Worm (Caenorhabditis elegans) whole organism, L1 larva: ENCODE data around the gene F16B3.3.

ENCODE experiments used
- C16A3.4 ChIP-seq: fragments of 150-350 bp; optimal IDR thresholded peaks from 2 replicates; lab custom pipeline; 2014; ENCODE audit warnings: missing biosample characterization, missing genetic modification characterization
- Y116A8C.19 ChIP-seq: sonication (generic microtip); optimal IDR thresholded peaks from 2 replicates; lab custom pipeline; 2016; ENCODE audit warnings: missing compliant biosample characterization, missing genetic modification characterization, borderline replicate concordance
- blmp-1 ChIP-seq: fragments of 150-350 bp; optimal IDR thresholded peaks from 2 replicates; lab custom pipeline; 2014; ENCODE audit warnings: missing biosample characterization, missing genetic modification characterization
- ceh-63 ChIP-seq: fragments of 200-800 bp; sonication (Bioruptor generic); optimal IDR thresholded peaks from 2 replicates; lab custom pipeline; 2018; ENCODE audit warnings: mild to moderate bottlenecking, missing genetic modification characterization, missing compliant biosample characterization
- ceh-8 ChIP-seq: fragments of 200-800 bp; sonication (Bioruptor generic); optimal IDR thresholded peaks from 2 replicates; lab custom pipeline; 2018; ENCODE audit warnings: mild to moderate bottlenecking, missing genetic modification characterization, moderate library complexity, missing compliant biosample characterization
- ceh-82 ChIP-seq, 3 experiments: fragments of 150-350 bp in 1 of 3; sonication (generic microtip) in 2 of 3; optimal IDR thresholded peaks; 2 replicates each; lab custom pipeline; 2014 to 2017; ENCODE audit warnings: missing biosample characterization in 3 of 3, missing genetic modification characterization in 3 of 3
- ceh-90 ChIP-seq: sonication (generic microtip); optimal IDR thresholded peaks from 2 replicates; lab custom pipeline; 2016; ENCODE audit warnings: missing genetic modification characterization, missing compliant biosample characterization
- dpl-1 ChIP-seq, 3 experiments: fragments of 150-350 bp in 2 of 3; sonication (generic microtip) in 1 of 3; optimal IDR thresholded peaks; 2 replicates each; lab custom pipeline; 2014 to 2017; ENCODE audit warnings: missing biosample characterization in 3 of 3, missing genetic modification characterization in 3 of 3, missing genetic modification reagents in 3 of 3
- efl-1 ChIP-seq, 4 experiments: fragments of 150-350 bp; optimal IDR thresholded peaks in 3 of 4; peaks in 1 of 4; 1 replicate in 1 of 4; 2 replicates in 3 of 4; lab custom pipeline; 2014; ENCODE audit warnings: missing biosample characterization in 2 of 4, missing genetic modification characterization in 2 of 4, missing genetic modification reagents in 2 of 4
- elt-3 ChIP-seq, 6 experiments: fragments of 150-350 bp in 1 of 6; sonication (generic microtip); optimal IDR thresholded peaks; 2 replicates each; lab custom pipeline; 2017 to 2018; ENCODE audit warnings: missing biosample characterization in 6 of 6, missing genetic modification characterization in 6 of 6, inconsistent platforms in 1 of 6
- ets-5 ChIP-seq: fragments of 200-800 bp; sonication (Bioruptor generic); IDR thresholded peaks from 2 replicates; pipeline ENCODE4 v1.3.6; 2022; ENCODE audit warnings: missing genetic modification characterization, missing compliant biosample characterization
- fkh-8 ChIP-seq: sonication (generic microtip); optimal IDR thresholded peaks from 2 replicates; lab custom pipeline; 2016; ENCODE audit warnings: mild to moderate bottlenecking, missing genetic modification characterization, missing compliant biosample characterization
- hpl-2 ChIP-seq: fragments of 150-350 bp; optimal IDR thresholded peaks from 2 replicates; lab custom pipeline; 2014; ENCODE audit warnings: missing biosample characterization, missing genetic modification reagents, missing genetic modification characterization
- irx-1 ChIP-seq: sonication (generic microtip); optimal IDR thresholded peaks from 2 replicates; lab custom pipeline; 2016; ENCODE audit warnings: missing genetic modification characterization, missing compliant biosample characterization
- lin-14 ChIP-seq: fragments of 200-800 bp; sonication (Bioruptor generic); optimal IDR thresholded peaks from 2 replicates; lab custom pipeline; 2018; ENCODE audit warnings: mild to moderate bottlenecking, missing genetic modification characterization, moderate library complexity, missing compliant biosample characterization
- lin-15B ChIP-seq: fragments of 150-350 bp; sonication (generic microtip); optimal IDR thresholded peaks from 3 replicates; lab custom pipeline; 2014; ENCODE audit warnings: missing biosample characterization, missing genetic modification characterization
- lin-35 ChIP-seq, 2 experiments: fragments of 150-350 bp; optimal IDR thresholded peaks; 2 replicates each; lab custom pipeline; 2014; ENCODE audit warnings: missing biosample characterization in 2 of 2, missing genetic modification characterization in 2 of 2, missing genetic modification reagents in 2 of 2
- lsy-2 ChIP-seq, 2 experiments: fragments of 150-350 bp; optimal IDR thresholded peaks; 2 replicates each; lab custom pipeline; 2014; ENCODE audit warnings: missing biosample characterization in 2 of 2, missing genetic modification characterization in 2 of 2
- nhr-11 ChIP-seq: fragments of 150-350 bp; optimal IDR thresholded peaks from 2 replicates; lab custom pipeline; 2014; ENCODE audit warnings: missing biosample characterization, missing genetic modification characterization
- nhr-20 ChIP-seq: sonication (generic microtip); optimal IDR thresholded peaks from 2 replicates; lab custom pipeline; 2016; ENCODE audit warnings: mild to moderate bottlenecking, missing genetic modification characterization, missing compliant biosample characterization
- nhr-237 ChIP-seq: fragments of 150-350 bp; optimal IDR thresholded peaks from 2 replicates; lab custom pipeline; 2014; ENCODE audit warnings: missing biosample characterization, missing genetic modification characterization
- nhr-28 ChIP-seq: fragments of 150-350 bp; optimal IDR thresholded peaks from 2 replicates; lab custom pipeline; 2014; ENCODE audit warnings: missing biosample characterization, missing genetic modification characterization
- nhr-71 ChIP-seq: sonication (generic microtip); optimal IDR thresholded peaks from 2 replicates; lab custom pipeline; 2016; ENCODE audit warnings: mild to moderate bottlenecking, missing genetic modification characterization, moderate library complexity, missing compliant biosample characterization
- nhr-77 ChIP-seq: fragments of 150-350 bp; optimal IDR thresholded peaks from 2 replicates; lab custom pipeline; 2014; ENCODE audit warnings: missing biosample characterization, missing genetic modification characterization
- nhr-85 ChIP-seq: sonication (generic microtip); peaks from one replicate; lab custom pipeline; 2016; ENCODE audit warnings: missing genetic modification characterization, inconsistent platforms, missing compliant biosample characterization
- nhr-90 ChIP-seq: sonication (generic microtip); optimal IDR thresholded peaks from 2 replicates; lab custom pipeline; 2016; ENCODE audit warnings: mild to moderate bottlenecking, missing genetic modification characterization, missing compliant biosample characterization; ENCODE audit not compliant: poor library complexity
- pag-3 ChIP-seq: sonication (generic microtip); optimal IDR thresholded peaks from 2 replicates; lab custom pipeline; 2017; ENCODE audit warnings: missing genetic modification characterization, mild to moderate bottlenecking, missing compliant biosample characterization, antibody characterized with exemption, borderline replicate concordance; ENCODE audit not compliant: insufficient read depth
- rnt-1 ChIP-seq: sonication (generic microtip); optimal IDR thresholded peaks from 2 replicates; lab custom pipeline; 2016; ENCODE audit warnings: mild to moderate bottlenecking, missing genetic modification characterization, moderate library complexity, missing compliant biosample characterization
- skn-1 ChIP-seq: fragments of 150-350 bp; optimal IDR thresholded peaks from 2 replicates; lab custom pipeline; 2014; ENCODE audit warnings: missing biosample characterization, missing genetic modification characterization
- snu-23 ChIP-seq: sonication (generic microtip); optimal IDR thresholded peaks from 2 replicates; lab custom pipeline; 2016; ENCODE audit warnings: missing genetic modification characterization, missing compliant biosample characterization
- sptf-1 ChIP-seq: fragments of 150-350 bp; optimal IDR thresholded peaks from 2 replicates; lab custom pipeline; 2014; ENCODE audit warnings: missing biosample characterization, missing genetic modification characterization
- swsn-7 ChIP-seq: sonication (generic microtip); optimal IDR thresholded peaks from 2 replicates; lab custom pipeline; 2016; ENCODE audit warnings: missing genetic modification characterization, missing compliant biosample characterization
- tbx-2 ChIP-seq: sonication (generic microtip); optimal IDR thresholded peaks from 2 replicates; lab custom pipeline; 2016; ENCODE audit warnings: missing genetic modification characterization, missing compliant biosample characterization
- unc-130 ChIP-seq: fragments of 150-350 bp; optimal IDR thresholded peaks from 2 replicates; lab custom pipeline; 2017; ENCODE audit warnings: missing biosample characterization, missing genetic modification characterization, inconsistent platforms

F16B3.3 gene

ce11 chrV:1285657-1286123 lies 32.0 kb downstream of the F16B3.3 start, which contains the start of gene tank-1:
TSS of gene tank-1 (minus strand) at chrV:1285707.
- TF ChIP-seq nhr-237 (tag; lab: Kevin White, UChicago) = peak; percentile 61
- peak in 2 of 3 experiments; percentile 5 to 23 for TF ChIP-seq dpl-1 (GFP tag; optimal IDR thresholded peaks at IDR 0.05; lab: Kevin White, UChicago)
- peak in 1 of 3 experiments; percentile 55 for TF ChIP-seq ceh-82 (tag; optimal IDR thresholded peaks at IDR 0.05; lab: Kevin White, UChicago)
- no peak for TF ChIP-seq nhr-90 (tag; lab: Kevin White, UChicago)
- no peak for TF ChIP-seq ets-5 (GFP tag; lab: Robert Waterston, UW)
- TF ChIP-seq rnt-1 (tag; lab: Kevin White, UChicago) = peak; percentile 50
- TF ChIP-seq irx-1 (tag; lab: Kevin White, UChicago) = peak; percentile 25
- peak in 1 of 6 experiments; percentile 47 for TF ChIP-seq elt-3 (tag; optimal IDR thresholded peaks at IDR 0.05; lab: Kevin White, UChicago)
- peak in 1 of 2 experiments; percentile 66 for TF ChIP-seq efl-1 (optimal IDR thresholded peaks at IDR 0.05; lab: Kevin White, UChicago)
- peak; percentile 37 for TF ChIP-seq efl-1 (GFP tag; optimal IDR thresholded peaks at IDR 0.05 in 1 of 2; lab: Kevin White, UChicago)
- TF ChIP-seq ceh-8 (GFP tag; lab: Kevin White, UChicago) = no peak
- TF ChIP-seq skn-1 (tag; lab: Kevin White, UChicago) = peak; percentile 69
- TF ChIP-seq lin-35 (GFP tag; optimal IDR thresholded peaks at IDR 0.05; lab: Kevin White, UChicago) = peak; percentile 10 to 44
- TF ChIP-seq snu-23 (GFP tag; lab: Kevin White, UChicago) = peak; percentile 62
- TF ChIP-seq lin-14 = peak; percentile 90
- no peak for TF ChIP-seq C16A3.4 (tag; lab: Kevin White, UChicago)
- peak; percentile 41 for TF ChIP-seq nhr-20 (tag; lab: Kevin White, UChicago)
- peak; percentile 12 for TF ChIP-seq swsn-7
- TF ChIP-seq tbx-2 (tag; lab: Kevin White, UChicago) = no peak
- TF ChIP-seq nhr-71 = peak; percentile 47
- peak; percentile 57 for TF ChIP-seq nhr-85 (tag; lab: Kevin White, UChicago)
- TF ChIP-seq fkh-8 (tag; lab: Kevin White, UChicago) = no peak
- TF ChIP-seq nhr-11 (tag; lab: Kevin White, UChicago) = no peak
- peak; percentile 19 for TF ChIP-seq pag-3 (tag; lab: Kevin White, UChicago)

DNA sequence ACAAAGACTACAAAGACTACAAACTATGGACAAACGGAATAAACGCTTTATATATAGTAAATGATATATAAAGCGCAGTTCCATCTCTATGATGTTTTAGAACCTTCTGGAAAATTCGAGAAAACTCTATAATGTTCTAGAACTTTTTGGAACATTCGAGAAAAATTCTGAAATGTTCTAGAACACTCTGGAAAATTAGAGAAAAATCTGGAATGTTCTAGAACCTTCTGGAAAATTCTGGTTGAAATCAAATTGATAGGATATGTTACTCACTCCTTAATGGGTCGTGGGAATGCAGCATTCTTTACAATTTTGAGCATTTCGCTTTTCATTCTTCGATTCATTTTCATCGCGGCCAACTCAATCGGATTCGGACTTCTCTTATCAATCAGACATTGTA lies 39.2 kb downstream of the F16B3.3 start:
- TF ChIP-seq sptf-1 (tag; lab: Kevin White, UChicago) (no peak), lin-15B (no peak), ceh-63 (GFP tag; lab: Kevin White, UChicago) (no peak), snu-23 (GFP tag; lab: Kevin White, UChicago) (no peak), hpl-2 (no peak)

DNA sequence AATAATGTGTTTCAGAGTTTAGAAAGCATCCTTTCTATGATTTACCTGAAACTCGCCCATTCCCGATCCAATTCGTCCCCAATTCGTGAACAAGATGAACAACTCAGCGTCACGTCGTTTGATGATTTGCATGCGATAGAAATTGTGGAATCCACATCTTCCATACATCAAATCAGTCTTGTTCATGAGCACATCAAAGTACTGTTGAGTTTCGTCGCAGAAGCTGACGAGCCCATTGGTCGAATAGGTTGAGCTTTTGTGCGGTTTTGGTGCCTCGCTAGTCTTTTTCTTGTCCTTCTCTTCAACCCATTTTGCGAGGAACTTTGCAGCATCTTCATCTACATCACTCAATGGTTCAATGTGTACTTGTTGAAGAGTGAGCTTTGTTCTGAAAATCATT lies 39.8 kb downstream of the F16B3.3 start:
- TF ChIP-seq efl-1 (optimal IDR thresholded peaks at IDR 0.05; lab: Kevin White, UChicago) (no peak), efl-1 (GFP tag; optimal IDR thresholded peaks at IDR 0.05 in 1 of 2; lab: Kevin White, UChicago) (peak in 1 of 2 experiments; percentile 84), lsy-2 (tag; optimal IDR thresholded peaks at IDR 0.05; lab: Kevin White, UChicago) (no peak)

ce11 chrV:1275924-1276323 lies 41.8 kb downstream of the F16B3.3 start, which contains the start of gene Y75B7B.2:
TSS of gene Y75B7B.2 (minus strand) at chrV:1276024.
- no peak for TF ChIP-seq lsy-2 (tag; optimal IDR thresholded peaks at IDR 0.05; lab: Kevin White, UChicago)
- TF ChIP-seq efl-1 (optimal IDR thresholded peaks at IDR 0.05; lab: Kevin White, UChicago) = no peak
- TF ChIP-seq efl-1 (GFP tag; optimal IDR thresholded peaks at IDR 0.05 in 1 of 2; lab: Kevin White, UChicago) = peak in 1 of 2 experiments; percentile 38

ce11 chrV:1270611-1271010 lies 47.1 kb downstream of the F16B3.3 start, which contains the start of gene Y75B7B.1:
TSS of gene Y75B7B.1 (plus strand) at chrV:1270911.
- no peak for TF ChIP-seq efl-1 (optimal IDR thresholded peaks at IDR 0.05; lab: Kevin White, UChicago)
- peak in 1 of 2 experiments; percentile 24 for TF ChIP-seq efl-1 (GFP tag; optimal IDR thresholded peaks at IDR 0.05 in 1 of 2; lab: Kevin White, UChicago)
- TF ChIP-seq nhr-90 (tag; lab: Kevin White, UChicago) = no peak

ce11 chrV:1266540-1266939 lies 51.2 kb downstream of the F16B3.3 start:
- no peak for TF ChIP-seq nhr-77 (tag; lab: Kevin White, UChicago)
- no peak for TF ChIP-seq nhr-28 (tag; lab: Kevin White, UChicago)
- no peak for TF ChIP-seq blmp-1 (tag; lab: Kevin White, UChicago)
- no peak for TF ChIP-seq unc-130
- TF ChIP-seq Y116A8C.19 (tag; lab: Kevin White, UChicago) = no peak
- TF ChIP-seq ceh-90 (tag; lab: Kevin White, UChicago) = no peak
- no peak for TF ChIP-seq nhr-71
- no peak for TF ChIP-seq swsn-7
- TF ChIP-seq ceh-63 (GFP tag; lab: Kevin White, UChicago) = no peak
- TF ChIP-seq rnt-1 (tag; lab: Kevin White, UChicago) = no peak
